Fruit fly (Drosophila melanogaster) whole organism: Measurements from ENCODE around the gene CG6695.

Experiments
- CG8478 ChIP-seq: fragments of >200 bp; optimal IDR thresholded peaks from 2 replicates; lab custom pipeline; 2018; ENCODE audit warnings: inconsistent platforms
- Dll ChIP-seq: fragments of >200 bp; optimal IDR thresholded peaks from 2 replicates; lab custom pipeline; 2017
- EcR ChIP-seq, 2 experiments: fragments of >200 bp; optimal IDR thresholded peaks; 2 replicates each; lab custom pipeline; 2017; ENCODE audit warnings: missing biosample characterization in 2 of 2, missing genetic modification characterization in 2 of 2, missing genetic modification reagents in 2 of 2
- pan ChIP-seq: fragments of >200 bp; optimal IDR thresholded peaks from 2 replicates; lab custom pipeline; 2017
- psq ChIP-seq: fragments of >200 bp; optimal IDR thresholded peaks from 2 replicates; lab custom pipeline; 2017
- usp ChIP-seq: fragments of >200 bp; optimal IDR thresholded peaks from 2 replicates; lab custom pipeline; 2017; ENCODE audit warnings: missing biosample characterization, missing genetic modification characterization, mixed read lengths

The CG6695 gene

dm6 chr3R:24654770-24655322 is at the start of gene CG6695, which contains the start of gene CG31125:
Gene CG6695, plus strand, starts transcription at chr3R:24655160.
Gene CG31125, minus strand, starts transcription at chr3R:24654820.
- TF ChIP-seq Dll (lab: Kevin White, UChicago): no peak
- TF ChIP-seq EcR (GFP tag; optimal IDR thresholded peaks at IDR 0.05; lab: Kevin White, UChicago): no peak
- no peak for TF ChIP-seq usp
- no peak for TF ChIP-seq pan (lab: Kevin White, UChicago)
- no peak for TF ChIP-seq psq
- TF ChIP-seq CG8478: no peak

- no peak for TF ChIP-seq EcR (GFP tag; optimal IDR thresholded peaks at IDR 0.05; lab: Kevin White, UChicago)
- no peak for TF ChIP-seq pan (lab: Kevin White, UChicago)
- no peak for TF ChIP-seq Dll (lab: Kevin White, UChicago)
- TF ChIP-seq usp: no peak
- TF ChIP-seq psq: no peak
- no peak for TF ChIP-seq CG8478
Observed at dm6 chr3R:24606868-24607267, 48.1 kb upstream of the CG6695 start.

DNA sequence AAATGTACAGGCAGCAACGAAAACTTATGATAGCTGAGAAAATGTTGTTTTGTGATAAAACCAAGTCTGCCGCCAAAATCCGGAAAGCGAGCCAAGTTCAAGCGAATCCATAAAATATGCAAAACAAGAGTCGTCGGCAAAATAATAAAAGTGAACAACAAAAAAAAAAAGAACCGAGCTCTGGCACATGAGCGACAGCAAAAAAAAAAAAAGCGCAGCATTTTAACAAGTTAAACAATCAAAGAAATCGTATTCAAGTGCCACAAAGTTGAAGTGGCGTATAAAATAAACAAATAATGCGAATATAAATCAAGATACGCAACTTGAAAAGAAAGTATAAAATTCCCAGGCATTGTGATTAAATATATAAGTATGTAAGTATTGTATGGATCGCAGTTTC is 46.6 kb upstream of the CG6695 start:
- TF ChIP-seq Dll (lab: Kevin White, UChicago) (no peak), psq (no peak), EcR (GFP tag; optimal IDR thresholded peaks at IDR 0.05; lab: Kevin White, UChicago) (no peak), usp (no peak), pan (lab: Kevin White, UChicago) (no peak), CG8478 (no peak)

DNA sequence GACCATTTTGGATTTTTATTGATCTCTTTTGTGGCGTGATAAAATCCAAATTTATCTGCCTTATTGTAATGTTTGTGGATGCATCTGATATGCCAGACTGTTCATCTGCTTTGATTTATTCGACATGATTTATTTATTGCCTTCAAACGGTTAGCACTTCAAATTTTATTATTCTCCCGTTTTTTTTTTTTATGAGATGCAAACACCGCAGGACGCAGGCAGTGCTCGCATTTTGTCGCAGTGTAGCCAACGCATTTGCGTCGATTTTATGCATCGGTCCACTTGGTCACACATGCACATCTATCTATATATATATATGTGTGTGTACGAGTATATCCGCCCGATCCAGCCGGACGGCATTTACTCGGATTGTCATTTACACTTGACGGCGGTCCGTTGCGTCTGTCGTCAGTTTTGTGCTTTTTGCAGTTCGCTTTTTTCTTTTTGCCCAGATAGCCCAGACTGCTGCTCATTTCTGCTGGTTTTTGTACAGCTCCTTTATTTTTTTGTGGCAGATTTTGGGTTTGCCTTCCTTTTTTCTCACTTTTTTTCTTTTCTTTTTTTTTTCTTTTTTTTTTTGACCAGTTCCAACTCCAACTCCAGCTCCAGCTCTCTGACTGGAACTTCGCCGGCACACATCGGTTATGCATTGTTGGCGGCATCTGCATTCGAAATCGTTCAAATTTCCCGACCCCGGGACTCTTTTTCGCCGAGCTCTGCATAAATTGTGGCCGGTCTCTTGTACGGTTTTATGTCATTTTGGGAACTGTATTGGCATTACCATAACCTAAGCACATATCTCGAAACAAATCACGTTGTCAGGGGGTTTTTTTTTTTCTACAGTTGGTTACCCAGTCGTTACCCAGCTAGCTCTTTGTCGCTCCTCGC is 40.9 kb upstream of the CG6695 start:
- TF ChIP-seq CG8478: no peak
- TF ChIP-seq EcR (GFP tag; optimal IDR thresholded peaks at IDR 0.05; lab: Kevin White, UChicago): no peak
- TF ChIP-seq usp: no peak
- no peak for TF ChIP-seq psq
- TF ChIP-seq Dll (lab: Kevin White, UChicago): no peak
- no peak for TF ChIP-seq pan (lab: Kevin White, UChicago)

- TF ChIP-seq CG8478: no peak
- no peak for TF ChIP-seq usp
- no peak for TF ChIP-seq psq
- TF ChIP-seq Dll (lab: Kevin White, UChicago): no peak
- TF ChIP-seq EcR (GFP tag; optimal IDR thresholded peaks at IDR 0.05; lab: Kevin White, UChicago): no peak
Observed at dm6 chr3R:24614707-24615022, 40.3 kb upstream of the CG6695 start.

dm6 chr3R:24620569-24620968 is 34.4 kb upstream of the CG6695 start:
- TF ChIP-seq CG8478 (no peak), Dll (lab: Kevin White, UChicago) (no peak), pan (lab: Kevin White, UChicago) (no peak), psq (no peak), EcR (GFP tag; optimal IDR thresholded peaks at IDR 0.05; lab: Kevin White, UChicago) (no peak), usp (no peak)

DNA sequence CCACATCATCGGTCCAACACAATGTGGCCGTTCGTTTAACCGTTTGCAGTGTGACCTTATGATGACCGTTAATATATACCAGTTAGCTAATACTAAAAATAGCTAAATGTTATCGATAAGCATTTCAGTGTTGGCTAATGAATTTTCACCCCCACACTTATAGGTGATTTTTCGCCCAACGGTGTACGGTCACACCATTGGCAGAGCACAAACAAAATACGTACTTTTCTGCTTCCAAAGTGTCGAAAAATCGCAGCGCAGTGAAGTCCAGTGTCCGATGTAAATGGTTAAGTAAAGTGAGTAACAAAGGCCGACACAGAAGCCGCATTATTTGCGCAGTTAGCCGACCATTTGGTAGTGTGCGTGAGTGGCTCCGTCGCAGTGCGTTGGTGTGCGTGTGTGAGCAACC is 29.4 kb upstream of the CG6695 start, which contains the start of the genes Syx18 and atl:
Syx18 (minus strand) TSS at position 46 of the 409 bp plus-strand sequence.
atl (plus strand) TSS at position 155 of the 409 bp plus-strand sequence.
- TF ChIP-seq usp: no peak
- no peak for TF ChIP-seq EcR (GFP tag; optimal IDR thresholded peaks at IDR 0.05; lab: Kevin White, UChicago)
- no peak for TF ChIP-seq pan (lab: Kevin White, UChicago)
- TF ChIP-seq psq: no peak
- TF ChIP-seq CG8478: no peak
- no peak for TF ChIP-seq Dll (lab: Kevin White, UChicago)

DNA sequence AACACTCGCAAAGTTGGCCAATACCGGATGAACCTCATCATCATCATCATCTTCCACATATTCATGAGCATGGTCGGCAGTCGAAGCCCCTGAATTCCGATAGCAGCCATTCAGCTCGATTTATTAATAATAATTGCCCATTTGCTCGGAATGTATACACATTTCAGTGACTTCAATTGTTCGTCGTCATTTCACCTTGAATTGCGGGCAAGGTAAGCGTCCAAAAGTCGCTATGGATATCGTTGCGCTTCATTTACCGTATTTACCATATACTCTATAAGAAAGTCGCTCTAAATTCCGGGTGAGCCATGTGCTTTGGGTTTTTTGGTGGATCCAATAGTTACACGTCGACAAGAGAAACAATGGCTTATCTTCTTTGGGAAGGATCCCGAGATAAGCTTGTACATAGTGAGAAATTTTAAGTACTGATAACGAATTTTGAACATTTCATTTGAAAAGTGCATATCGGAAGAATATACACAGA is 28.9 kb upstream of the CG6695 start:
- TF ChIP-seq Dll (lab: Kevin White, UChicago) (no peak), CG8478 (no peak)

DNA sequence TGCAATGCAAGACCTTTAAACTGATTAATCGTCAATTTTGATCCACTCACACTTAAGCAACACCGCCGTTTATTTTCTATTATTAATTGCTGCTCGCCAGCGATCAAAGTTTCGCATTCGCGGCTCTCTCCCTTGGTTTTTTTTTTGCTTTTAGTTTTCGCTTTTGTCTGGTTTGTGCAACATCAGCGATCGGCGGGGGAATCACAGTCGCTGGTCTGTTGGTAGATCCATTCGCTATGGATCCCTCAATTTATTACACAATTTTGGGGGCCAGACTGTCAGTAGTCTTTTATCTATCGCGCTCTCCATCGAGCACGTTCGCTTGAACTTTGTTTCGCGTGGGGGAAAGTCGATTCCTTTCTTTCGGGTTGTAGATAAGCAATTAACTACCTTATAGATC is 28.3 kb upstream of the CG6695 start:
- no peak for TF ChIP-seq pan (lab: Kevin White, UChicago)
- TF ChIP-seq EcR (GFP tag; optimal IDR thresholded peaks at IDR 0.05; lab: Kevin White, UChicago): no peak
- TF ChIP-seq psq: no peak
- no peak for TF ChIP-seq usp
- no peak for TF ChIP-seq Dll (lab: Kevin White, UChicago)
- no peak for TF ChIP-seq CG8478

dm6 chr3R:24629877-24630808 is 24.8 kb upstream of the CG6695 start, which contains the start of gene Wsck:
Gene Wsck, minus strand, starts transcription at chr3R:24630075.
- TF ChIP-seq EcR (GFP tag; optimal IDR thresholded peaks at IDR 0.05; lab: Kevin White, UChicago) (no peak), CG8478 (peak; percentile 97)

- TF ChIP-seq Dll (lab: Kevin White, UChicago): no peak
- no peak for TF ChIP-seq pan (lab: Kevin White, UChicago)
- TF ChIP-seq CG8478: no peak
- no peak for TF ChIP-seq psq
- no peak for TF ChIP-seq usp
- no peak for TF ChIP-seq EcR (GFP tag; optimal IDR thresholded peaks at IDR 0.05; lab: Kevin White, UChicago)
Observed at dm6 chr3R:24634312-24634711, 20.6 kb upstream of the CG6695 start.

- TF ChIP-seq pan (lab: Kevin White, UChicago) (no peak), EcR (GFP tag; optimal IDR thresholded peaks at IDR 0.05; lab: Kevin White, UChicago) (no peak), usp (no peak), psq (no peak), Dll (lab: Kevin White, UChicago) (no peak), CG8478 (no peak)
Observed at dm6 chr3R:24634957-24635356, 20.0 kb upstream of the CG6695 start, which contains the start of gene MtnF. Gene MtnF, minus strand, starts transcription at chr3R:24635165.
